Fruit fly (Drosophila melanogaster) whole organism, embryonic: Measurements from ENCODE around the gene CG15347.

Experiments used
- Adf1 ChIP-seq: fragments of 200-800 bp; sonication (Bioruptor generic); IDR thresholded peaks from 2 replicates; pipeline ENCODE4 v1.3.6; 2022; ENCODE audit warnings: missing biosample characterization, missing genetic modification characterization
- Atf-2 ChIP-seq: fragments of 200-800 bp; sonication (Bioruptor generic); optimal IDR thresholded peaks from 2 replicates; lab custom pipeline; 2016; ENCODE audit warnings: missing biosample characterization, missing genetic modification characterization
- CG10267 ChIP-seq: fragments of 200-800 bp; sonication (Bioruptor generic); optimal IDR thresholded peaks from 2 replicates; lab custom pipeline; 2018; ENCODE audit warnings: missing biosample characterization, mild to moderate bottlenecking, missing genetic modification characterization, moderate library complexity
- CG12744 ChIP-seq: fragments of 200-800 bp; sonication (Bioruptor generic); optimal IDR thresholded peaks from 2 replicates; lab custom pipeline; 2016; ENCODE audit warnings: missing biosample characterization, missing genetic modification characterization
- CG12769 ChIP-seq: fragments of 200-800 bp; sonication (Bioruptor generic); optimal IDR thresholded peaks from 2 replicates; lab custom pipeline; 2019; ENCODE audit warnings: missing biosample characterization, mild to moderate bottlenecking, missing genetic modification characterization, moderate library complexity
- CG15696 ChIP-seq: fragments of 200-800 bp; sonication (Bioruptor generic); optimal IDR thresholded peaks from 2 replicates; lab custom pipeline; 2019; ENCODE audit warnings: missing biosample characterization, mild to moderate bottlenecking, missing genetic modification characterization, moderate library complexity
- CG1603 ChIP-seq: fragments of 200-800 bp; sonication (Bioruptor generic); optimal IDR thresholded peaks from 2 replicates; lab custom pipeline; 2019; ENCODE audit warnings: missing biosample characterization, mild to moderate bottlenecking, missing genetic modification characterization, moderate library complexity
- CG16863 ChIP-seq: fragments of 200-800 bp; sonication (Bioruptor generic); optimal IDR thresholded peaks from 3 replicates; lab custom pipeline; 2016; ENCODE audit warnings: missing biosample characterization, missing genetic modification characterization
- CG17328 ChIP-seq: fragments of 200-800 bp; sonication (Bioruptor generic); IDR thresholded peaks from 2 replicates; pipeline ENCODE4 v1.3.6; 2022; ENCODE audit warnings: missing biosample characterization, missing genetic modification characterization
- CG17359 ChIP-seq: fragments of 200-800 bp; sonication (Bioruptor generic); optimal IDR thresholded peaks from 3 replicates; lab custom pipeline; 2018; ENCODE audit warnings: missing biosample characterization, mild to moderate bottlenecking, missing genetic modification characterization, moderate library complexity
- CG3065 ChIP-seq: fragments of 200-800 bp; sonication (Bioruptor generic); optimal IDR thresholded peaks from 2 replicates; lab custom pipeline; 2016; ENCODE audit warnings: missing biosample characterization, missing genetic modification characterization
- CG3407 ChIP-seq: fragments of 200-800 bp; sonication (Bioruptor generic); optimal IDR thresholded peaks from 2 replicates; lab custom pipeline; 2018; ENCODE audit warnings: missing biosample characterization, mild to moderate bottlenecking, missing genetic modification characterization
- CG3995 ChIP-seq: fragments of 200-800 bp; sonication (Bioruptor generic); optimal IDR thresholded peaks from 3 replicates; lab custom pipeline; 2016; ENCODE audit warnings: missing biosample characterization, missing genetic modification characterization
- CG4282 ChIP-seq: fragments of 200-800 bp; sonication (Bioruptor generic); optimal IDR thresholded peaks from 2 replicates; lab custom pipeline; 2016; ENCODE audit warnings: missing biosample characterization, missing genetic modification characterization
- CG5953 ChIP-seq: fragments of 200-800 bp; sonication (Bioruptor generic); IDR thresholded peaks from 2 replicates; pipeline ENCODE4 v1.3.6; 2022; ENCODE audit warnings: missing biosample characterization, missing genetic modification characterization
- CG6254 ChIP-seq: fragments of 200-800 bp; sonication (Bioruptor generic); optimal IDR thresholded peaks from 3 replicates; lab custom pipeline; 2017; ENCODE audit warnings: mild to moderate bottlenecking, missing biosample characterization, missing genetic modification reagents, missing genetic modification characterization
- CG6654 ChIP-seq: fragments of 200-800 bp; sonication (Bioruptor generic); optimal IDR thresholded peaks from 2 replicates; lab custom pipeline; 2017; ENCODE audit warnings: missing biosample characterization, mild to moderate bottlenecking, missing genetic modification characterization
- CG7839 ChIP-seq: fragments of 200-800 bp; sonication (Bioruptor generic); optimal IDR thresholded peaks from 3 replicates; lab custom pipeline; 2018; ENCODE audit warnings: missing biosample characterization, mild to moderate bottlenecking, missing genetic modification characterization, moderate library complexity
- CG9215 ChIP-seq: fragments of 200-800 bp; sonication (Bioruptor generic); IDR thresholded peaks from 2 replicates; pipeline ENCODE4 v1.3.6; 2022; ENCODE audit warnings: missing biosample characterization, missing genetic modification characterization
- CG9876 ChIP-seq: fragments of 200-800 bp; sonication (Bioruptor generic); optimal IDR thresholded peaks from 2 replicates; lab custom pipeline; 2016; ENCODE audit warnings: missing biosample characterization, missing genetic modification characterization
- Dip3 ChIP-seq: fragments of 200-800 bp; sonication (Bioruptor generic); optimal IDR thresholded peaks from 3 replicates; lab custom pipeline; 2016; ENCODE audit warnings: missing biosample characterization, missing genetic modification characterization
- Drgx ChIP-seq: fragments of 200-800 bp; sonication (Bioruptor generic); IDR thresholded peaks from 2 replicates; pipeline ENCODE4 v1.3.6; 2022; ENCODE audit warnings: missing biosample characterization, missing genetic modification characterization
- ERR ChIP-seq: fragments of 200-800 bp; sonication (Bioruptor generic); optimal IDR thresholded peaks from 2 replicates; lab custom pipeline; 2016; ENCODE audit warnings: missing biosample characterization, missing genetic modification characterization
- Elba2 ChIP-seq: fragments of 200-800 bp; sonication (Bioruptor generic); optimal IDR thresholded peaks from 3 replicates; lab custom pipeline; 2016; ENCODE audit warnings: missing biosample characterization, missing genetic modification characterization
- GATAe ChIP-seq: fragments of 200-800 bp; sonication (Bioruptor generic); conservative IDR thresholded peaks from 2 replicates; pipeline ENCODE4 v1.3.6; 2022; ENCODE audit warnings: missing biosample characterization, missing genetic modification characterization
- HLHmδ ChIP-seq: fragments of 200-800 bp; sonication (Bioruptor generic); optimal IDR thresholded peaks from 2 replicates; lab custom pipeline; 2018; ENCODE audit warnings: missing biosample characterization, mild to moderate bottlenecking, missing genetic modification characterization, moderate library complexity
- Lim3 ChIP-seq: fragments of 200-800 bp; sonication (Bioruptor generic); IDR thresholded peaks from 2 replicates; pipeline ENCODE4 v1.3.6; 2022; ENCODE audit warnings: missing biosample characterization, missing genetic modification characterization
- NK7.1 ChIP-seq: fragments of 200-800 bp; sonication (Bioruptor generic); optimal IDR thresholded peaks from 3 replicates; lab custom pipeline; 2016; ENCODE audit warnings: missing biosample characterization, missing genetic modification characterization
- Six4 ChIP-seq: fragments of 200-800 bp; sonication (Bioruptor generic); optimal IDR thresholded peaks from 2 replicates; lab custom pipeline; 2016; ENCODE audit warnings: missing biosample characterization, missing genetic modification characterization
- Spps ChIP-seq: fragments of 200-800 bp; sonication (Bioruptor generic); optimal IDR thresholded peaks from 2 replicates; lab custom pipeline; 2018; ENCODE audit warnings: missing biosample characterization, mild to moderate bottlenecking, missing genetic modification characterization
- Ssrp ChIP-seq: fragments of 200-800 bp; sonication (Bioruptor generic); optimal IDR thresholded peaks from 2 replicates; lab custom pipeline; 2018; ENCODE audit warnings: missing biosample characterization, mild to moderate bottlenecking, missing genetic modification characterization, moderate library complexity
- Xbp1 ChIP-seq: fragments of 200-800 bp; sonication (Bioruptor generic); optimal IDR thresholded peaks from 3 replicates; lab custom pipeline; 2016; ENCODE audit warnings: missing biosample characterization, mild to moderate bottlenecking, missing genetic modification characterization
- cg ChIP-seq: fragments of 200-800 bp; sonication (Bioruptor generic); optimal IDR thresholded peaks from 3 replicates; lab custom pipeline; 2019; ENCODE audit warnings: missing biosample characterization, mild to moderate bottlenecking, missing genetic modification characterization, moderate library complexity
- crp ChIP-seq, 2 experiments: fragments of 200-800 bp; sonication (Bioruptor generic); optimal IDR thresholded peaks; 2 replicates in 1 of 2; 3 replicates in 1 of 2; lab custom pipeline; 2017; ENCODE audit warnings: missing biosample characterization in 2 of 2, missing genetic modification characterization in 2 of 2, mild to moderate bottlenecking in 1 of 2, moderate library complexity in 1 of 2
- dmrt11E ChIP-seq: fragments of 200-800 bp; sonication (Bioruptor generic); optimal IDR thresholded peaks from 3 replicates; lab custom pipeline; 2018; ENCODE audit warnings: missing biosample characterization, mild to moderate bottlenecking, missing genetic modification characterization, moderate library complexity
- fd3F ChIP-seq: fragments of 200-800 bp; sonication (Bioruptor generic); optimal IDR thresholded peaks from 2 replicates; lab custom pipeline; 2018; ENCODE audit warnings: missing biosample characterization, mild to moderate bottlenecking, missing genetic modification characterization, moderate library complexity
- grn ChIP-seq: fragments of 200-800 bp; sonication (Bioruptor generic); optimal IDR thresholded peaks from 3 replicates; lab custom pipeline; 2017; ENCODE audit warnings: missing biosample characterization, missing genetic modification characterization
- gsb ChIP-seq: fragments of 200-800 bp; sonication (Bioruptor generic); IDR thresholded peaks from 2 replicates; pipeline ENCODE4 v1.3.6; 2022; ENCODE audit warnings: missing biosample characterization, missing genetic modification characterization
- ind ChIP-seq: fragments of 200-800 bp; sonication (Bioruptor generic); optimal IDR thresholded peaks from 3 replicates; lab custom pipeline; 2016; ENCODE audit warnings: missing biosample characterization, missing genetic modification characterization
- luna ChIP-seq: fragments of 200-800 bp; sonication (Bioruptor generic); optimal IDR thresholded peaks from 2 replicates; lab custom pipeline; 2016; ENCODE audit warnings: missing biosample characterization, missing genetic modification characterization
- odd ChIP-seq: fragments of 200-800 bp; sonication (Bioruptor generic); optimal IDR thresholded peaks from 2 replicates; lab custom pipeline; 2017; ENCODE audit warnings: missing biosample characterization, mild to moderate bottlenecking, missing genetic modification characterization
- p53 ChIP-seq: fragments of 200-800 bp; sonication (Bioruptor generic); optimal IDR thresholded peaks from 2 replicates; lab custom pipeline; 2016; ENCODE audit warnings: missing biosample characterization, missing genetic modification characterization
- pb ChIP-seq: fragments of 200-800 bp; sonication (Bioruptor generic); optimal IDR thresholded peaks from 3 replicates; lab custom pipeline; 2016; ENCODE audit warnings: missing biosample characterization, missing genetic modification characterization
- scrt ChIP-seq: fragments of 200-800 bp; sonication (Bioruptor generic); optimal IDR thresholded peaks from 2 replicates; lab custom pipeline; 2018; ENCODE audit warnings: missing biosample characterization, mild to moderate bottlenecking, missing genetic modification characterization, moderate library complexity
- sim ChIP-seq: fragments of 200-800 bp; sonication (Bioruptor generic); IDR thresholded peaks from 2 replicates; pipeline ENCODE4 v1.3.6; 2022; ENCODE audit warnings: missing biosample characterization, missing genetic modification characterization
- ssp ChIP-seq: fragments of 200-800 bp; sonication (Bioruptor generic); IDR thresholded peaks from 2 replicates; pipeline ENCODE4 v1.3.6; 2022; ENCODE audit warnings: missing biosample characterization, missing genetic modification characterization
- trh ChIP-seq: fragments of 200-800 bp; sonication (Bioruptor generic); optimal IDR thresholded peaks from 2 replicates; lab custom pipeline; 2016; ENCODE audit warnings: missing biosample characterization, missing genetic modification characterization
- unc-4 ChIP-seq: fragments of 200-800 bp; sonication (Bioruptor generic); IDR thresholded peaks from 2 replicates; pipeline ENCODE4 v1.3.6; 2022; ENCODE audit warnings: missing biosample characterization, missing genetic modification characterization; ENCODE audit not compliant: partially characterized antibody
- vfl ChIP-seq: fragments of 200-800 bp; sonication (Bioruptor generic); optimal IDR thresholded peaks from 2 replicates; lab custom pipeline; 2016; ENCODE audit warnings: missing biosample characterization, missing genetic modification characterization
- wdn ChIP-seq: fragments of 200-800 bp; sonication (Bioruptor generic); IDR thresholded peaks from 2 replicates; pipeline ENCODE4 v1.3.6; 2022; ENCODE audit warnings: missing biosample characterization, missing genetic modification characterization
- z ChIP-seq: fragments of 200-800 bp; sonication (Bioruptor generic); IDR thresholded peaks from 3 replicates; pipeline ENCODE4 v1.3.6; 2022; ENCODE audit warnings: missing biosample characterization, missing genetic modification characterization

Gene CG15347

DNA sequence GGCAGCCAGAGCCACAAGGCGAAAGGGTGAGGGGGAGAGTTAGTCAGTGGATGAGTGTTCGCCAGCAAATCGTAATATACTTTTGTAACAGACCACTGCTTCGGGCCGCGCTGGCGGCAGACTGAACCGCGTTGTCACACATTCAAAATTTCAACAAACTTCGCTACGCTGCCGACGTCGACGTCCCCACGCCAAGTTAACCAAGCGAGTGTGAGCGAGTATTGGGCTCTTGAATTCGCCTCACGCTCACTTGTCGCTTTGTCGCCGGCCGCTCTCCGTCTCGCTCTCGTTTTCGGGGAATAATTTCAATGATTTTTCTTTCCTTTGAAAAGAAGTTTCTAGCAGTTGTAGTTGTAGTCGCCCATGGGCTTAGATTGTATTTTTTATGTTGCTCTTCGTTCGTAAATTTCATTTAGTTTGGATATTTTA, 49.2 kb downstream of the CG15347 start, which contains the start of gene lawc (continued):
- TF ChIP-seq ssp (GFP tag; lab: Robert Waterston, UW) = no peak
- TF ChIP-seq vfl (GFP tag; lab: Kevin White, UChicago) = no peak
- no peak for TF ChIP-seq p53 (GFP tag; lab: Kevin White, UChicago)
- TF ChIP-seq Six4 (GFP tag; lab: Kevin White, UChicago) = no peak
- no peak for TF ChIP-seq trh
- no peak for TF ChIP-seq fd3F
- peak; percentile 52 for TF ChIP-seq cg (GFP tag; lab: Kevin White, UChicago)
- peak; percentile 38; the same call in 1 of the 2 replicates for TF ChIP-seq unc-4 (GFP tag; lab: Robert Waterston, UW)
- TF ChIP-seq CG9876 = no peak
- peak; percentile 11 for TF ChIP-seq CG7839 (tag; lab: Kevin White, UChicago)
- TF ChIP-seq Lim3 = no peak
- TF ChIP-seq Dip3 (GFP tag; lab: Kevin White, UChicago) = no peak
- no peak for TF ChIP-seq CG3995 (GFP tag; lab: Kevin White, UChicago)
- TF ChIP-seq CG12769 (tag; lab: Kevin White, UChicago) = peak; percentile 65
- TF ChIP-seq CG4282 (GFP tag; lab: Kevin White, UChicago) = no peak
- no peak for TF ChIP-seq Xbp1 (GFP tag; lab: Kevin White, UChicago)
- peak; percentile 94 for TF ChIP-seq Adf1
- peak; percentile 53 for TF ChIP-seq gsb (GFP tag; lab: Robert Waterston, UW)
- TF ChIP-seq CG10267 = no peak
- no peak for TF ChIP-seq Spps (tag; lab: Kevin White, UChicago)
- TF ChIP-seq CG17359 = no peak
- TF ChIP-seq odd = peak; percentile 59
- peak; percentile 65 for TF ChIP-seq scrt (GFP tag; lab: Kevin White, UChicago)
- no peak for TF ChIP-seq GATAe (GFP tag; lab: Robert Waterston, UW)
- TF ChIP-seq CG16863 (GFP tag; lab: Kevin White, UChicago) = no peak
- no peak for TF ChIP-seq CG5953
- no peak for TF ChIP-seq Ssrp (tag; lab: Kevin White, UChicago)
- TF ChIP-seq Atf-2 (GFP tag; lab: Kevin White, UChicago) = no peak
- no peak for TF ChIP-seq Elba2 (GFP tag; lab: Kevin White, UChicago)
- no peak for TF ChIP-seq NK7.1 (GFP tag; lab: Kevin White, UChicago)
- no peak for TF ChIP-seq CG9215 (GFP tag; lab: Robert Waterston, UW)
- TF ChIP-seq CG15696 (tag; lab: Kevin White, UChicago) = no peak
- no peak for TF ChIP-seq CG3065 (GFP tag; lab: Kevin White, UChicago)
- TF ChIP-seq crp (GFP tag; optimal IDR thresholded peaks at IDR 0.05; lab: Kevin White, UChicago) = no peak
- no peak for TF ChIP-seq CG12744 (GFP tag; lab: Kevin White, UChicago)
- no peak for TF ChIP-seq CG6254 (GFP tag; lab: Kevin White, UChicago)
- TF ChIP-seq luna (GFP tag; lab: Kevin White, UChicago) = no peak
- TF ChIP-seq CG6654 (GFP tag; lab: Kevin White, UChicago) = no peak
- TF ChIP-seq CG17328 = peak; percentile 41; the same call in 1 of the 2 replicates
- TF ChIP-seq CG3407 (GFP tag; lab: Kevin White, UChicago) = no peak
- TF ChIP-seq ERR = no peak
- TF ChIP-seq Drgx (GFP tag; lab: Robert Waterston, UW) = peak; percentile 86
- no peak for TF ChIP-seq pb (GFP tag; lab: Kevin White, UChicago)
- peak; percentile 26 for TF ChIP-seq grn (GFP tag; lab: Kevin White, UChicago)
- TF ChIP-seq wdn (GFP tag; lab: Robert Waterston, UW) = peak; percentile 50; the same call in 1 of the 2 replicates
- TF ChIP-seq z (GFP tag; lab: Robert Waterston, UW) = no peak
- peak; percentile 67; the same call in 1 of the 2 replicates for TF ChIP-seq sim (GFP tag; lab: Robert Waterston, UW)
- TF ChIP-seq HLHmδ (GFP tag; lab: Kevin White, UChicago) = no peak
- TF ChIP-seq dmrt11E (tag; lab: Kevin White, UChicago) = no peak
- peak; percentile 30 for TF ChIP-seq CG1603 (tag; lab: Kevin White, UChicago)
- TF ChIP-seq ind (GFP tag; lab: Kevin White, UChicago) = no peak
